Worm (Caenorhabditis elegans): ENCODE results near the gene lst-5.

DNA sequence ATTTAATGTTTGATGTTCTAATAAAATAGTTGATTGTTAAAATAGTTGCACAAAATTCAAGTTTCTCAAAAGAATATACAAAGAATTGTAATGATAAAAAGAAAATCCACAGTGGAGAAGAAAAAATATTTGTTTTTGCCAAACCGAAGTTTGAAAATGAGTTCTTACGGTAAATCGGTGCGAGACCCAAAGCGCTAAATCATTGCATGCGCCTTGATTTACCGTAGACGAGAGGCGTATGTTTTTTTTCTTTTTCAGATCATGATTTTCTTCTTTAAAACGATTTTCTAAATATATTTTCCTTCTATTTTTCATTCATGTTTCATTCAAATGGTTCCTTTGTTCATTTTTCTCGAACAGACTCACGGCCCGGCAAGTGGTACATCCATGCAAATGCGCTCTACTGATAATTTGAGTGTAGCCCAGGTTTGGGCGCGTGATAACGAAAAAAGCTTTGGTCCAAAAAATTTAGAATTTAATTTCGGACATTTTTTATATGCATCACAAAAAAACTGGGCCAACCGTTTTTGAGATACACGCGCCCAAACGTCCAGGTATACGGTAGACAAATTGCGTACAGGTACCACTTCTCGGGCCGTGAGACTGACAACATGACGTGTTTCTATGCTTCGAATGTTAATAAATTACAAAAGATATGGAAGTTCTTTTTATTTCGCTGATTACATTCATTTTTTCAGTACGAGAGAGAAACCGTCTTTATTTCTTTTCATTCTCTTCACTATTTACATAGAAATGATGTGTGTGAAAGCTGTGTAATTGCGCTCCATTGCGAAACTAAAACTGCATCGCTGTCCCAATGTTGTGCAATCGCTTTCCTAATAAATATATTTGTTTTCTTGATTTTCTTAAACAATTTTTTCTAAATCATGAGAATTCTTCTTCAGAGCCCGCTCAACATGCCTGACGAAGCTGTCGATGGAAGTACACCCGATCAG is 2.5 kb downstream of the lst-5 start, which contains the start of gene znf-598:
- TF ChIP-seq tbx-37 (GFP tag; conservative IDR thresholded peaks at IDR 0.05) = no peak
- no peak for TF ChIP-seq ceh-36 (tag; optimal IDR thresholded peaks at IDR 0.05)

Measured in whole organism, early embryonic.